Worm (Caenorhabditis elegans): ENCODE data around the gene Y57G11C.1142.
"Not testable (repeated sequence)": the region's sequence is repeated elsewhere in the genome, so short reads cannot be mapped to it uniquely, and the experiment has no call there.

Y57G11C.1142 gene

DNA sequence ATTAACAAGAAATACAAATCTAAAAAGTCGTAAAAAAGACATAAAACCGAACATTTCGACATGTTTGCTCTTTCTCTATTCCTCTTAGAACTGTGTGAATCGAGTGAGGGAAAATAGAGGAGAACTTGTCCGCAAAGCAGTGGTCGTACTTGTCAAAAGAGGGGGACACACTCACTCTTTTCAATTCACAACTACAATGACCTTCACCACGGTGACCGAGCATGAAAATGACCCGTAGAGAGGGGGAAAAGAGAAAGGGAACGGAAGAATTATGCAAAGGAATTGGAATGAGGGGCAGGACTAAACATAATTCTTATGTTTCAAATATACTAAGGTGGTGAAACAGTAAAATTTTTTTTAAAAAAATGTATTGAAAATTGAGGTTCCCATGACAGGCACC is 31.1 kb downstream of the Y57G11C.1142 start:
- TF ChIP-seq med-1 (GFP tag; optimal IDR thresholded peaks at IDR 0.05; ENCODE audit: insufficient read depth) (no peak), klf-2 (GFP tag; conservative IDR thresholded peaks at IDR 0.05) (no peak), ref-1 (GFP tag; conservative IDR thresholded peaks at IDR 0.05) (no peak), cog-1 (tag; optimal IDR thresholded peaks at IDR 0.05) (no peak), tab-1 (GFP tag; IDR thresholded peaks at IDR 0.05) (no peak), ztf-23 (GFP tag; IDR thresholded peaks at IDR 0.05) (no peak), flt-1 (GFP tag; IDR thresholded peaks at IDR 0.05) (no peak), ztf-29 (GFP tag; IDR thresholded peaks at IDR 0.05) (no peak), T22C8.4 (GFP tag; IDR thresholded peaks at IDR 0.05) (no peak)

DNA sequence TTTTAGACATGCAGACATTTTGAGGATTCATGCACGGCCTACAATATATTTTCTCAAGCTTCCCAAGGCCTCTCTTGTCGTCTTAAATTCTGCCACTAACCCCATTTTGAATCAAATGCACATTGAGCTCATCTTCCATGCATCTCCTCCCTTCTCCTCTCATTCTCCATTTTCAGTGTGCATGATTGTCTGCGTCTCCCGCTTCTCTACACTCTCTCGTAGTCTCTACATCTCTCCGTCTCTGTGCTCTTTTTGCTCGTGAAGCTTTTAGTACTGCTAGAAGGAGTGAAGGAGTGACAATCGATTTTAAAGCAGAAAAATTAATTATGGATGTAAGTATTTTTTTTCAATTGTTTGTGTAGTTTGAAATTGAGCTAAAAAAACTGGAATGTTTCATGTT is 34.5 kb downstream of the Y57G11C.1142 start, which contains the start of gene Y57G11C.22:
Y57G11C.22 (plus strand) TSS at position 327 of the 400 bp plus-strand sequence.
- TF ChIP-seq ztf-29 (GFP tag; IDR thresholded peaks at IDR 0.05) (no peak), med-1 (GFP tag; optimal IDR thresholded peaks at IDR 0.05; ENCODE audit: insufficient read depth) (no peak), flt-1 (GFP tag; IDR thresholded peaks at IDR 0.05) (no peak), ztf-23 (GFP tag; IDR thresholded peaks at IDR 0.05) (no peak), ref-1 (GFP tag; conservative IDR thresholded peaks at IDR 0.05) (no peak), tab-1 (GFP tag; IDR thresholded peaks at IDR 0.05) (no peak), klf-2 (GFP tag; conservative IDR thresholded peaks at IDR 0.05) (no peak), T22C8.4 (GFP tag; IDR thresholded peaks at IDR 0.05) (no peak), cog-1 (tag; optimal IDR thresholded peaks at IDR 0.05) (no peak)

DNA sequence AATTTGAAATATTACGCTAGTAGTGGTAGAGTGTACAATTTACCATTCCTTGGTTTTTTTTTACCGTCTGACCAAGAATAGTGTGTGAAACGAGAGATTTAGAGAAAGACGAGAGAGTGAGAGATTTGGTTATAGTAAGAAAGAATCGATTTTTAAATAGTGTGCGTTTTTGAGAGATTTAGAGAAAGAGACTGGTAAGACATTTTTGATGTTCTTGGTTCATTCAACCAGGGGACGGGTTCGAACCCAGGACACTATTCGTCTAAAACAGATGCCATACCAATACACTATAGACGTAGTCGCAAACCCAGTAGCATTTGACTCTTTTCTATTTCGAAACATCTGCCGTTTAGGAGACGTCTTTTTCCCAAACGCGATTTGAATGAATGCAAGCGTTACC is 35.7 kb downstream of the Y57G11C.1142 start:
- TF ChIP-seq cog-1 (tag; optimal IDR thresholded peaks at IDR 0.05) (peak; percentile 85), flt-1 (GFP tag; IDR thresholded peaks at IDR 0.05) (peak; percentile 92), T22C8.4 (GFP tag; IDR thresholded peaks at IDR 0.05) (peak; percentile 91), ztf-29 (GFP tag; IDR thresholded peaks at IDR 0.05) (peak; percentile 89), tab-1 (GFP tag; IDR thresholded peaks at IDR 0.05) (peak; percentile 89), med-1 (GFP tag; optimal IDR thresholded peaks at IDR 0.05; ENCODE audit: insufficient read depth) (peak; percentile 34), ref-1 (GFP tag; conservative IDR thresholded peaks at IDR 0.05) (no peak; the same call in 1 of the 2 replicates), ztf-23 (GFP tag; IDR thresholded peaks at IDR 0.05) (peak; percentile 89), klf-2 (GFP tag; conservative IDR thresholded peaks at IDR 0.05) (peak; percentile 82)

DNA sequence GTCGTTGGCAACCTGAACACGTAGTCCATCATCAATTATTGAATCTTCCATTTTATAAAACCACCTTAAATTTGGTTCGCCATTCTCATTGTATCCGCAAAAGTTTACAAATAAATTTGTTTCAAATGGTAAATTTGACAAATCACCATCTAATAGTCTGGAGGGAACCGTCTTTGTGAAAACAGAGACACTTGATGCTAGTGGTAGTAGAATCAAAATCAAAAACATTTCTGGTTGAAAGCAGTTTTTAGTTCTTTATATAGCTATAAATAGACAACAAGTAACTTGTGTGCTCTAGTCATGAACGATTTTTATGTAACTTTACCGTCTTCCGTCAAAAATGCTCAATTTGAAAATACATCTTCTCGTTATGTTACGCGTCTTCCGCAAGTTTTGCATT is 40.6 kb downstream of the Y57G11C.1142 start, which contains the start of gene Y57G11C.20:
Y57G11C.20 (plus strand) TSS at position 301 of the 400 bp plus-strand sequence.
- not testable (repeated sequence) for TF ChIP-seq flt-1 (GFP tag; IDR thresholded peaks at IDR 0.05); ref-1 (GFP tag; conservative IDR thresholded peaks at IDR 0.05); cog-1 (tag; optimal IDR thresholded peaks at IDR 0.05)
